Fruit fly (Drosophila melanogaster) whole organism, embryonic: ENCODE measurements around the gene mia.

Experiments
- Antp ChIP-seq: fragments of 200-800 bp; sonication (Bioruptor generic); optimal IDR thresholded peaks from 3 replicates; lab custom pipeline; 2016; ENCODE audit warnings: missing biosample characterization, missing genetic modification characterization
- Bgb ChIP-seq: fragments of 200-800 bp; sonication (Bioruptor generic); IDR thresholded peaks from 2 replicates; pipeline ENCODE4 v1.3.6; 2022; ENCODE audit warnings: missing biosample characterization, missing genetic modification characterization; ENCODE audit not compliant: partially characterized antibody
- C15 ChIP-seq: fragments of 200-800 bp; sonication (Bioruptor generic); IDR thresholded peaks from 3 replicates; pipeline ENCODE4 v1.3.6; 2022; ENCODE audit warnings: missing biosample characterization, missing genetic modification characterization
- CG10462 ChIP-seq: fragments of 200-800 bp; sonication (Bioruptor generic); optimal IDR thresholded peaks from 2 replicates; lab custom pipeline; 2016; ENCODE audit warnings: missing biosample characterization, missing genetic modification characterization
- CG14014 ChIP-seq: fragments of 200-800 bp; sonication (Bioruptor generic); IDR thresholded peaks from 2 replicates; pipeline ENCODE4 v1.3.6; 2022; ENCODE audit warnings: missing biosample characterization, missing genetic modification characterization
- CG1832 ChIP-seq: fragments of 200-800 bp; sonication (Bioruptor generic); optimal IDR thresholded peaks from 2 replicates; lab custom pipeline; 2017; ENCODE audit warnings: missing biosample characterization, mild to moderate bottlenecking, missing genetic modification characterization, inconsistent platforms
- CG30431 ChIP-seq: fragments of 200-800 bp; sonication (Bioruptor generic); optimal IDR thresholded peaks from 2 replicates; lab custom pipeline; 2017; ENCODE audit warnings: missing biosample characterization, missing genetic modification characterization
- CG32767 ChIP-seq: fragments of 200-800 bp; sonication (Bioruptor generic); IDR thresholded peaks from 2 replicates; pipeline ENCODE4 v1.3.6; 2022; ENCODE audit warnings: missing biosample characterization, missing genetic modification characterization
- CG3281 ChIP-seq: fragments of 200-800 bp; sonication (Bioruptor generic); optimal IDR thresholded peaks from 3 replicates; lab custom pipeline; 2017; ENCODE audit warnings: missing biosample characterization, mild to moderate bottlenecking, missing genetic modification characterization
- CG6683 ChIP-seq: fragments of 200-800 bp; sonication (Bioruptor generic); optimal IDR thresholded peaks from 2 replicates; lab custom pipeline; 2017; ENCODE audit warnings: missing biosample characterization, mild to moderate bottlenecking, missing genetic modification characterization, missing genetic modification reagents
- CG8765 ChIP-seq: fragments of 200-800 bp; sonication (Bioruptor generic); IDR thresholded peaks from 2 replicates; pipeline ENCODE4 v1.3.6; 2022; ENCODE audit warnings: missing biosample characterization, missing genetic modification characterization
- CG8924 ChIP-seq: fragments of 200-800 bp; optimal IDR thresholded peaks from 3 replicates; lab custom pipeline; 2019; ENCODE audit warnings: missing biosample characterization, mild to moderate bottlenecking, missing genetic modification characterization, moderate library complexity
- Camta ChIP-seq: fragments of 200-800 bp; sonication (Bioruptor generic); optimal IDR thresholded peaks from 2 replicates; lab custom pipeline; 2016; ENCODE audit warnings: missing biosample characterization, missing genetic modification characterization
- Chrac-16 ChIP-seq: fragments of 200-800 bp; sonication (Bioruptor generic); optimal IDR thresholded peaks from 3 replicates; lab custom pipeline; 2016; ENCODE audit warnings: missing biosample characterization, missing genetic modification characterization
- Doc2 ChIP-seq: fragments of 200-800 bp; sonication (Bioruptor generic); IDR thresholded peaks from 2 replicates; pipeline ENCODE4 v1.3.6; 2022; ENCODE audit warnings: missing biosample characterization, missing genetic modification characterization
- Eip74EF ChIP-seq, 2 experiments: fragments of 200-800 bp in 1 of 2; fragments of >200 bp in 1 of 2; sonication (Bioruptor generic) in 1 of 2; optimal IDR thresholded peaks; 2 replicates each; lab custom pipeline; 2017 to 2019; ENCODE audit warnings: missing biosample characterization in 2 of 2, missing genetic modification characterization in 2 of 2, mild to moderate bottlenecking in 1 of 2, moderate library complexity in 1 of 2
- Lpt ChIP-seq: fragments of >200 bp; optimal IDR thresholded peaks from 2 replicates; lab custom pipeline; 2018; ENCODE audit warnings: missing biosample characterization, missing genetic modification characterization
- Mes4 ChIP-seq: fragments of 200-800 bp; sonication (Bioruptor generic); optimal IDR thresholded peaks from 2 replicates; lab custom pipeline; 2016; ENCODE audit warnings: missing biosample characterization, missing genetic modification characterization
- Rfx ChIP-seq: fragments of 200-800 bp; sonication (Bioruptor generic); IDR thresholded peaks from 2 replicates; pipeline ENCODE4 v1.3.6; 2022; ENCODE audit warnings: missing biosample characterization, missing genetic modification characterization
- Sox100B ChIP-seq: fragments of 200-800 bp; sonication (Bioruptor generic); optimal IDR thresholded peaks from 3 replicates; lab custom pipeline; 2018; ENCODE audit warnings: missing biosample characterization, mild to moderate bottlenecking, missing genetic modification characterization
- Xbp1 ChIP-seq: fragments of 200-800 bp; sonication (Bioruptor generic); optimal IDR thresholded peaks from 3 replicates; lab custom pipeline; 2016; ENCODE audit warnings: missing biosample characterization, mild to moderate bottlenecking, missing genetic modification characterization
- ash1 ChIP-seq: fragments of 200-800 bp; sonication (Bioruptor generic); optimal IDR thresholded peaks from 2 replicates; lab custom pipeline; 2018; ENCODE audit warnings: missing biosample characterization, mild to moderate bottlenecking, missing genetic modification characterization
- bsh ChIP-seq, 2 experiments: fragments of 200-800 bp; sonication (Bioruptor generic); optimal IDR thresholded peaks; 2 replicates each; lab custom pipeline; 2017 to 2018; ENCODE audit warnings: mild to moderate bottlenecking in 2 of 2, missing biosample characterization in 2 of 2, missing genetic modification characterization in 2 of 2, moderate library complexity in 1 of 2
- cas ChIP-seq: fragments of 200-800 bp; sonication (Bioruptor generic); IDR thresholded peaks from 2 replicates; pipeline ENCODE4 v1.3.6; 2022; ENCODE audit warnings: missing biosample characterization, missing genetic modification characterization
- cato ChIP-seq: fragments of 200-800 bp; sonication (Bioruptor generic); optimal IDR thresholded peaks from 2 replicates; lab custom pipeline; 2016; ENCODE audit warnings: missing biosample characterization, missing genetic modification characterization, borderline replicate concordance
- chn ChIP-seq: fragments of 200-800 bp; sonication (Bioruptor generic); optimal IDR thresholded peaks from 2 replicates; lab custom pipeline; 2016; ENCODE audit warnings: missing biosample characterization, missing genetic modification characterization
- cwo ChIP-seq: fragments of 200-800 bp; sonication (Bioruptor generic); optimal IDR thresholded peaks from 3 replicates; lab custom pipeline; 2017; ENCODE audit warnings: missing biosample characterization, missing genetic modification characterization, mild to moderate bottlenecking, moderate library complexity, missing genetic modification reagents
- dmrt99B ChIP-seq: fragments of 200-800 bp; sonication (Bioruptor generic); optimal IDR thresholded peaks from 2 replicates; lab custom pipeline; 2018; ENCODE audit warnings: missing biosample characterization, mild to moderate bottlenecking, missing genetic modification characterization, moderate library complexity
- en ChIP-seq: fragments of 200-800 bp; sonication (Bioruptor generic); optimal IDR thresholded peaks from 2 replicates; lab custom pipeline; 2016; ENCODE audit warnings: missing biosample characterization, missing genetic modification characterization
- esg ChIP-seq: fragments of 200-800 bp; sonication (Bioruptor generic); conservative IDR thresholded peaks from 2 replicates; pipeline ENCODE4 v1.3.6; 2022; ENCODE audit warnings: missing biosample characterization, missing genetic modification characterization
- exex ChIP-seq: fragments of 200-800 bp; sonication (Bioruptor generic); optimal IDR thresholded peaks from 4 replicates; lab custom pipeline; 2018; ENCODE audit warnings: missing biosample characterization, mild to moderate bottlenecking, missing genetic modification characterization, moderate library complexity
- fd3F ChIP-seq: fragments of 200-800 bp; sonication (Bioruptor generic); optimal IDR thresholded peaks from 2 replicates; lab custom pipeline; 2018; ENCODE audit warnings: missing biosample characterization, mild to moderate bottlenecking, missing genetic modification characterization, moderate library complexity
- fd64A ChIP-seq: fragments of 200-800 bp; sonication (Bioruptor generic); optimal IDR thresholded peaks from 3 replicates; lab custom pipeline; 2018; ENCODE audit warnings: missing biosample characterization, mild to moderate bottlenecking, missing genetic modification characterization
- fd96Cb ChIP-seq: fragments of 200-800 bp; sonication (Bioruptor generic); optimal IDR thresholded peaks from 2 replicates; lab custom pipeline; 2018; ENCODE audit warnings: missing biosample characterization, mild to moderate bottlenecking, missing genetic modification characterization, moderate library complexity
- gem ChIP-seq: fragments of 200-800 bp; sonication (Bioruptor generic); optimal IDR thresholded peaks from 2 replicates; lab custom pipeline; 2019; ENCODE audit warnings: missing biosample characterization, mild to moderate bottlenecking, missing genetic modification characterization, moderate library complexity
- gsb ChIP-seq: fragments of 200-800 bp; sonication (Bioruptor generic); IDR thresholded peaks from 2 replicates; pipeline ENCODE4 v1.3.6; 2022; ENCODE audit warnings: missing biosample characterization, missing genetic modification characterization
- her ChIP-seq: fragments of 200-800 bp; sonication (Bioruptor generic); optimal IDR thresholded peaks from 2 replicates; lab custom pipeline; 2016; ENCODE audit warnings: missing biosample characterization, missing genetic modification characterization
- jigr1 ChIP-seq: fragments of 200-800 bp; sonication (Bioruptor generic); IDR thresholded peaks from 3 replicates; pipeline ENCODE4 v1.3.6; 2022; ENCODE audit warnings: missing biosample characterization, missing genetic modification characterization
- kah ChIP-seq: fragments of 200-800 bp; sonication (Bioruptor generic); optimal IDR thresholded peaks from 2 replicates; lab custom pipeline; 2018; ENCODE audit warnings: missing biosample characterization, mild to moderate bottlenecking, missing genetic modification characterization
- knrl ChIP-seq: fragments of 200-800 bp; sonication (Bioruptor generic); IDR thresholded peaks from 3 replicates; pipeline ENCODE4 v1.3.6; 2022; ENCODE audit warnings: missing biosample characterization, missing genetic modification characterization; ENCODE audit not compliant: partially characterized antibody
- lilli ChIP-seq: fragments of 200-800 bp; sonication (Bioruptor generic); optimal IDR thresholded peaks from 3 replicates; lab custom pipeline; 2016; ENCODE audit warnings: missing biosample characterization, missing genetic modification characterization
- maf-S ChIP-seq: fragments of 200-800 bp; sonication (Bioruptor generic); optimal IDR thresholded peaks from 2 replicates; lab custom pipeline; 2016; ENCODE audit warnings: missing biosample characterization, missing genetic modification characterization
- nom ChIP-seq: fragments of 200-800 bp; sonication (Bioruptor generic); optimal IDR thresholded peaks from 2 replicates; lab custom pipeline; 2017; ENCODE audit warnings: missing biosample characterization, missing genetic modification characterization, mild to moderate bottlenecking, moderate library complexity, missing genetic modification reagents
- row ChIP-seq: fragments of 200-800 bp; sonication (Bioruptor generic); IDR thresholded peaks from 3 replicates; pipeline ENCODE4 v1.3.6; 2022; ENCODE audit warnings: missing biosample characterization, missing genetic modification characterization
- sna ChIP-seq: fragments of 200-800 bp; sonication (Bioruptor generic); IDR thresholded peaks from 2 replicates; pipeline ENCODE4 v1.3.6; 2022; ENCODE audit warnings: missing biosample characterization, missing genetic modification characterization; ENCODE audit not compliant: partially characterized antibody
- sob ChIP-seq: fragments of 200-800 bp; sonication (Bioruptor generic); IDR thresholded peaks from 2 replicates; pipeline ENCODE4 v1.3.6; 2022; ENCODE audit warnings: missing biosample characterization, missing genetic modification characterization
- stc ChIP-seq: fragments of 200-800 bp; sonication (Bioruptor generic); IDR thresholded peaks from 2 replicates; pipeline ENCODE4 v1.3.6; 2022; ENCODE audit warnings: missing biosample characterization, missing genetic modification characterization
- trh ChIP-seq: fragments of 200-800 bp; sonication (Bioruptor generic); optimal IDR thresholded peaks from 2 replicates; lab custom pipeline; 2016; ENCODE audit warnings: missing biosample characterization, missing genetic modification characterization
- vvl ChIP-seq: fragments of 200-800 bp; sonication (Bioruptor generic); IDR thresholded peaks from 2 replicates; pipeline ENCODE4 v1.3.6; 2022; ENCODE audit warnings: missing biosample characterization, missing genetic modification characterization
- wek ChIP-seq: fragments of 200-800 bp; sonication (Bioruptor generic); optimal IDR thresholded peaks from 3 replicates; lab custom pipeline; 2018; ENCODE audit warnings: missing biosample characterization, mild to moderate bottlenecking, missing genetic modification characterization, moderate library complexity

The mia gene

DNA sequence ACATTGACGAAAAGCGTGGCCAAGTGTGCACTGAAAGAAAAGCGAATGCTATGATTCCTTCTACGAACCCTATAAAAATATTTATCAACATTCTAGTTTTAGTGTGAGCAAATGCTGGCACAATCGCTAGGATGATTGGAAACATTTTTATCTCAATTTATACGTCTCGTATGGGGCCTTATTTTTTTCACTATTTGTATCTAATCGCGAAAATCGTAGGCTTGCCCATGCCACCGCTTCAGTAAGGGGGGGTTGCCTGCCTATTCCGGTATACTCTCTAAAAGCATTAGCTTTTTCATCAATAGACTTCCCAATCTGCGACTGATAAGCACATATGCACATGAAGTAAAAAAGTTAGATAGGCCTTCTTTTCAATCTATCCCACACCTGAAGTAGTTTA is 14.7 kb upstream of the mia start (continued):
- peak; percentile 74 for TF ChIP-seq fd96Cb
- TF ChIP-seq stc, result peak; percentile 84
- TF ChIP-seq CG8924 (tag; lab: Kevin White, UChicago), result peak; percentile 80
- TF ChIP-seq CG1832 (GFP tag; lab: Kevin White, UChicago), result no peak
- TF ChIP-seq CG14014 (GFP tag; lab: Robert Waterston, UW), result peak; percentile 89
- peak; percentile 51 for TF ChIP-seq fd64A (GFP tag; lab: Kevin White, UChicago)
- no peak for TF ChIP-seq Bgb (GFP tag; lab: Robert Waterston, UW)
- TF ChIP-seq exex (tag; lab: Kevin White, UChicago), result peak; percentile 95
- peak; percentile 95 for TF ChIP-seq vvl
- peak; percentile 63 for TF ChIP-seq Chrac-16 (GFP tag; lab: Kevin White, UChicago)
- TF ChIP-seq wek (GFP tag; lab: Kevin White, UChicago), result no peak
- peak; percentile 74; the same call in 2 of the 3 replicates for TF ChIP-seq C15
- peak; percentile 73 for TF ChIP-seq fd3F
- TF ChIP-seq CG30431, result peak; percentile 54
- no peak for TF ChIP-seq sna
- peak; percentile 76 for TF ChIP-seq Xbp1 (GFP tag; lab: Kevin White, UChicago)
- peak; percentile 63 for TF ChIP-seq chn
- peak in 1 of 2 experiments; percentile 83 for TF ChIP-seq bsh (GFP tag; optimal IDR thresholded peaks at IDR 0.05; lab: Kevin White, UChicago)
- peak; percentile 81 for TF ChIP-seq cwo (GFP tag; lab: Kevin White, UChicago)
- peak; percentile 28 for TF ChIP-seq her (GFP tag; lab: Kevin White, UChicago)
- peak; percentile 39 for TF ChIP-seq trh (GFP tag; lab: Kevin White, UChicago)
- TF ChIP-seq kah (GFP tag; lab: Kevin White, UChicago), result peak; percentile 36
- TF ChIP-seq CG10462 (GFP tag; lab: Kevin White, UChicago), result peak; percentile 35
- TF ChIP-seq CG3281, result peak; percentile 75
- peak; percentile 92 for TF ChIP-seq row (GFP tag; lab: Robert Waterston, UW)
- peak; percentile 59 for TF ChIP-seq CG6683
- peak; percentile 59 for TF ChIP-seq maf-S (GFP tag; lab: Kevin White, UChicago)
- 0 out of 2 replicates have a peak, but pooled peaks have one; percentile 29 for TF ChIP-seq CG8765 (GFP tag; lab: Robert Waterston, UW)
- TF ChIP-seq cas (GFP tag; lab: Robert Waterston, UW), result peak; percentile 67; the same call in 1 of the 2 replicates
- TF ChIP-seq Doc2 (GFP tag; lab: Robert Waterston, UW), result peak; percentile 79
- peak; percentile 60 for TF ChIP-seq en (GFP tag; lab: Kevin White, UChicago)
- peak; percentile 85 for TF ChIP-seq sob (GFP tag; lab: Robert Waterston, UW)
- no peak for TF ChIP-seq knrl
- no peak for TF ChIP-seq nom
- no peak for TF ChIP-seq gem (tag; lab: Kevin White, UChicago)
- TF ChIP-seq Eip74EF (GFP tag; optimal IDR thresholded peaks at IDR 0.05; lab: Kevin White, UChicago), result peak in 1 of 2 experiments; percentile 59
- peak; percentile 59 for TF ChIP-seq gsb (GFP tag; lab: Robert Waterston, UW)
- TF ChIP-seq CG32767 (GFP tag; lab: Robert Waterston, UW), result peak; percentile 67; the same call in 1 of the 2 replicates
- no peak for TF ChIP-seq cato (GFP tag; lab: Kevin White, UChicago)
- TF ChIP-seq Antp (GFP tag; lab: Kevin White, UChicago), result peak; percentile 70
- peak; percentile 82 for TF ChIP-seq esg
- no peak for TF ChIP-seq jigr1 (GFP tag; lab: Robert Waterston, UW)
- TF ChIP-seq dmrt99B, result peak; percentile 88
- peak; percentile 72 for TF ChIP-seq Sox100B (GFP tag; lab: Kevin White, UChicago)
- peak; percentile 77 for TF ChIP-seq Camta
- TF ChIP-seq ash1 (GFP tag; lab: Kevin White, UChicago), result no peak
- TF ChIP-seq Lpt (GFP tag; lab: Kevin White, UChicago), result no peak
- peak; percentile 93 for TF ChIP-seq Rfx (GFP tag; lab: Robert Waterston, UW)
- TF ChIP-seq Mes4, result peak; percentile 49
- peak; percentile 82 for TF ChIP-seq lilli (GFP tag; lab: Kevin White, UChicago)
